Worm (Caenorhabditis elegans): Measurements from ENCODE around the gene srab-7.

ce11 chrV:3119185-3119584 is 35.8 kb downstream of the srab-7 start:
- TF ChIP-seq nhr-237 (tag; optimal IDR thresholded peaks at IDR 0.05) (no peak), nhr-84 (tag; optimal IDR thresholded peaks at IDR 0.05) (no peak), nhr-76 (tag; optimal IDR thresholded peaks at IDR 0.05) (no peak), fkh-10 (GFP tag; optimal IDR thresholded peaks at IDR 0.05) (no peak), aly-2 (tag; optimal IDR thresholded peaks at IDR 0.05) (no peak), ceh-8 (GFP tag; optimal IDR thresholded peaks at IDR 0.05) (no peak), ama-1 (optimal IDR thresholded peaks at IDR 0.05) (no peak), nhr-90 (tag; optimal IDR thresholded peaks at IDR 0.05; ENCODE audit: poor library complexity) (no peak), mep-1 (tag; optimal IDR thresholded peaks at IDR 0.05) (no peak), fkh-8 (tag; optimal IDR thresholded peaks at IDR 0.05) (no peak), skn-1 (tag; optimal IDR thresholded peaks at IDR 0.05) (no peak), lin-35 (GFP tag; optimal IDR thresholded peaks at IDR 0.05) (no peak), nhr-11 (tag; optimal IDR thresholded peaks at IDR 0.05) (no peak)
